Fruit fly (Drosophila melanogaster) whole organism, adult: ENCODE data around the gene CG9981.

Experiments
- CG5204 ChIP-seq: fragments of 200-800 bp; sonication (Bioruptor generic); optimal IDR thresholded peaks from 2 replicates; lab custom pipeline; 2016; ENCODE audit warnings: missing biosample characterization, missing genetic modification characterization
- CG7101 ChIP-seq: fragments of 200-800 bp; sonication (Bioruptor generic); optimal IDR thresholded peaks from 2 replicates; lab custom pipeline; 2018; ENCODE audit warnings: missing biosample characterization, mild to moderate bottlenecking, missing genetic modification characterization, moderate library complexity
- Crg-1 ChIP-seq: fragments of 200-800 bp; sonication (Bioruptor generic); optimal IDR thresholded peaks from 2 replicates; lab custom pipeline; 2016; ENCODE audit warnings: missing biosample characterization, missing genetic modification characterization
- Hr96 ChIP-seq: fragments of 200-800 bp; sonication (Bioruptor generic); optimal IDR thresholded peaks from 2 replicates; lab custom pipeline; 2016; ENCODE audit warnings: missing biosample characterization, missing genetic modification characterization
- bab1 ChIP-seq: fragments of 200-800 bp; sonication (Bioruptor generic); optimal IDR thresholded peaks from 3 replicates; lab custom pipeline; 2019; ENCODE audit warnings: missing biosample characterization, mild to moderate bottlenecking, missing genetic modification characterization, moderate library complexity
- cnc ChIP-seq, 2 experiments: fragments of >200 bp; optimal IDR thresholded peaks; 2 replicates each; lab custom pipeline; 2017

DNA sequence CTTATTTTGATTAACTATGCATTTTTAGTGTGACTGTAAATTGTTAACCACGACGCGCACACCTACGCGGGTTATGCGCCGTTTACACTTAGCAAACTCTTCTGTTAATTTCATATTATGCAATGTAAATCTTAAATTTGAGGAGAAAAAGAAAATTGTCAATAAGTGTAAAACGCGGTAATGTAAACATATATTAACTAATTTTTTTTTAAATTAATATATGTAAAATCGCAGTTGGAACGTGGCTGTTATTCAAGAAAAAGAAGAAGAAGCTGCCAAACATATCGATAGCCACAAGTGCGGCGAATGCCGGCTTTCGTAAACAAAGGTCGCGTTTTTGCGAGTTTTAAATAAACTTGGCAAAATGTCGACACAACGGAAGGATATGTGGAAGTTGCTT, 13.5 kb downstream of the CG9981 start, which contains the start of the genes TH1 and mei-41:
- no peak for TF ChIP-seq Hr96 (GFP tag; lab: Kevin White, UChicago)
- peak; percentile 58 for TF ChIP-seq Crg-1
- TF ChIP-seq CG5204 (GFP tag; lab: Kevin White, UChicago), result no peak
- TF ChIP-seq CG7101 (tag; lab: Kevin White, UChicago), result peak; percentile 89
- no peak for TF ChIP-seq cnc (optimal IDR thresholded peaks at IDR 0.05; lab: Kevin White, UChicago)
- TF ChIP-seq bab1 (GFP tag; lab: Kevin White, UChicago), result peak; percentile 86
